Worm (Caenorhabditis elegans) whole organism, late embryonic: ENCODE measurements around the gene cyp-32A1.
A peak's percentile ranks its signal among the peaks of the same experiment; 100 is the strongest.

Experiments
- C08G9.2 ChIP-seq: sonication (generic microtip); optimal IDR thresholded peaks from 2 replicates; lab custom pipeline; 2016; ENCODE audit warnings: mild to moderate bottlenecking, missing genetic modification characterization, moderate library complexity, missing compliant biosample characterization
- C38D4.7 ChIP-seq: fragments of 200-800 bp; sonication (Bioruptor generic); optimal IDR thresholded peaks from 2 replicates; lab custom pipeline; 2018; ENCODE audit warnings: mild to moderate bottlenecking, missing genetic modification characterization, moderate library complexity, missing compliant biosample characterization
- K02D7.2 ChIP-seq: sonication (generic microtip); optimal IDR thresholded peaks from 2 replicates; lab custom pipeline; 2017; ENCODE audit warnings: mild to moderate bottlenecking, missing genetic modification characterization, missing compliant biosample characterization
- Y22D7AL.16 ChIP-seq: sonication (generic microtip); optimal IDR thresholded peaks from 2 replicates; lab custom pipeline; 2016; ENCODE audit warnings: missing genetic modification characterization, missing compliant biosample characterization
- ama-1 ChIP-seq: fragments of 150-350 bp; optimal IDR thresholded peaks from 2 replicates; lab custom pipeline; 2014
- ceh-14 ChIP-seq: sonication (generic microtip); optimal IDR thresholded peaks from 2 replicates; lab custom pipeline; 2016; ENCODE audit warnings: missing genotype, missing genetic modification characterization, missing compliant biosample characterization
- ceh-18 ChIP-seq: sonication (generic microtip); optimal IDR thresholded peaks from 2 replicates; lab custom pipeline; 2016; ENCODE audit warnings: missing genetic modification characterization, missing compliant biosample characterization
- ceh-2 ChIP-seq: sonication (generic microtip); optimal IDR thresholded peaks from 2 replicates; lab custom pipeline; 2016; ENCODE audit warnings: missing genotype, missing genetic modification characterization, missing compliant biosample characterization
- ceh-31 ChIP-seq: sonication (generic microtip); optimal IDR thresholded peaks from 2 replicates; lab custom pipeline; 2016; ENCODE audit warnings: missing genetic modification characterization, missing compliant biosample characterization
- ceh-9 ChIP-seq: sonication (generic microtip); optimal IDR thresholded peaks from 2 replicates; lab custom pipeline; 2016; ENCODE audit warnings: mild to moderate bottlenecking, missing genetic modification characterization, inconsistent platforms, missing compliant biosample characterization
- che-1 ChIP-seq: sonication (generic microtip); optimal IDR thresholded peaks from 2 replicates; lab custom pipeline; 2016; ENCODE audit warnings: mild to moderate bottlenecking, missing genetic modification characterization, missing compliant biosample characterization
- dmd-4 ChIP-seq: sonication (generic microtip); optimal IDR thresholded peaks from 2 replicates; lab custom pipeline; 2016; ENCODE audit warnings: borderline replicate concordance, missing genetic modification characterization, missing compliant biosample characterization
- elt-2 ChIP-seq: sonication (generic microtip); optimal IDR thresholded peaks from 2 replicates; lab custom pipeline; 2016; ENCODE audit warnings: missing genetic modification reagents, missing genetic modification characterization, missing compliant biosample characterization
- ets-4 ChIP-seq: sonication (generic microtip); optimal IDR thresholded peaks from 2 replicates; lab custom pipeline; 2016; ENCODE audit warnings: missing genetic modification characterization, missing compliant biosample characterization
- eyg-1 ChIP-seq: sonication (generic microtip); optimal IDR thresholded peaks from 2 replicates; lab custom pipeline; 2016; ENCODE audit warnings: missing genotype, missing genetic modification characterization, missing compliant biosample characterization
- fax-1 ChIP-seq: sonication (generic microtip); optimal IDR thresholded peaks from 2 replicates; lab custom pipeline; 2016; ENCODE audit warnings: missing genotype, missing genetic modification characterization, missing compliant biosample characterization
- fkh-10 ChIP-seq: fragments of 150-350 bp; optimal IDR thresholded peaks from 2 replicates; lab custom pipeline; 2014; ENCODE audit warnings: missing biosample characterization, missing genetic modification reagents, missing genetic modification characterization
- gmeb-2 ChIP-seq: sonication (generic microtip); optimal IDR thresholded peaks from 2 replicates; lab custom pipeline; 2016; ENCODE audit warnings: missing genetic modification characterization, inconsistent platforms, missing compliant biosample characterization
- hlh-13 ChIP-seq: fragments of 200-800 bp; sonication (Bioruptor generic); optimal IDR thresholded peaks from 2 replicates; lab custom pipeline; 2018; ENCODE audit warnings: mild to moderate bottlenecking, missing genetic modification characterization, missing compliant biosample characterization
- hlh-30 ChIP-seq: sonication (generic microtip); optimal IDR thresholded peaks from 2 replicates; lab custom pipeline; 2017; ENCODE audit warnings: antibody characterized with exemption, missing genetic modification characterization, missing compliant biosample characterization; ENCODE audit not compliant: insufficient read depth
- hlh-6 ChIP-seq: sonication (generic microtip); optimal IDR thresholded peaks from 2 replicates; lab custom pipeline; 2016; ENCODE audit warnings: missing genotype, missing genetic modification characterization, missing compliant biosample characterization
- hlh-8 ChIP-seq: sonication (generic microtip); optimal IDR thresholded peaks from 2 replicates; lab custom pipeline; 2016; ENCODE audit warnings: missing genotype, missing genetic modification characterization, missing compliant biosample characterization
- lim-6 ChIP-seq: sonication (generic microtip); optimal IDR thresholded peaks from 2 replicates; lab custom pipeline; 2016; ENCODE audit warnings: missing genetic modification characterization, missing compliant biosample characterization
- nfya-1 ChIP-seq: sonication (generic microtip); optimal IDR thresholded peaks from 2 replicates; lab custom pipeline; 2017; ENCODE audit warnings: missing genetic modification characterization, mild to moderate bottlenecking, missing compliant biosample characterization, antibody characterized with exemption, moderate library complexity
- nhr-11 ChIP-seq: fragments of 150-350 bp; optimal IDR thresholded peaks from 2 replicates; lab custom pipeline; 2014; ENCODE audit warnings: missing biosample characterization, missing genetic modification characterization
- odd-2 ChIP-seq: sonication (generic microtip); optimal IDR thresholded peaks from 2 replicates; lab custom pipeline; 2017; ENCODE audit warnings: antibody characterized with exemption, mild to moderate bottlenecking, missing genetic modification characterization, missing compliant biosample characterization
- pax-1 ChIP-seq: fragments of 150-350 bp; optimal IDR thresholded peaks from 2 replicates; lab custom pipeline; 2014; ENCODE audit warnings: missing biosample characterization, missing genetic modification characterization
- pha-2 ChIP-seq: sonication (generic microtip); optimal IDR thresholded peaks from 2 replicates; lab custom pipeline; 2017; ENCODE audit warnings: mild to moderate bottlenecking, missing genetic modification characterization, missing compliant biosample characterization
- ref-2 ChIP-seq: sonication (generic microtip); optimal IDR thresholded peaks from 2 replicates; lab custom pipeline; 2016; ENCODE audit warnings: missing genetic modification characterization, missing compliant biosample characterization
- rnt-1 ChIP-seq: sonication (generic microtip); optimal IDR thresholded peaks from 2 replicates; lab custom pipeline; 2016; ENCODE audit warnings: missing genetic modification characterization, missing compliant biosample characterization
- tbx-2 ChIP-seq: sonication (generic microtip); optimal IDR thresholded peaks from 2 replicates; lab custom pipeline; 2016; ENCODE audit warnings: missing genetic modification characterization, missing compliant biosample characterization
- tbx-7 ChIP-seq: sonication (generic microtip); optimal IDR thresholded peaks from 2 replicates; lab custom pipeline; 2016; ENCODE audit warnings: missing genotype, missing genetic modification characterization, missing compliant biosample characterization
- ttx-3 ChIP-seq: sonication (generic microtip); optimal IDR thresholded peaks from 2 replicates; lab custom pipeline; 2016; ENCODE audit warnings: missing genetic modification reagents, missing genetic modification characterization, missing compliant biosample characterization
- unc-42 ChIP-seq: sonication (generic microtip); optimal IDR thresholded peaks from 2 replicates; lab custom pipeline; 2016; ENCODE audit warnings: missing genotype, missing genetic modification characterization, missing compliant biosample characterization
- unc-55 ChIP-seq: sonication (generic microtip); optimal IDR thresholded peaks from 2 replicates; lab custom pipeline; 2017; ENCODE audit warnings: missing biosample characterization, missing genetic modification reagents, missing genetic modification characterization
- zip-5 ChIP-seq: sonication (generic microtip); optimal IDR thresholded peaks from 2 replicates; lab custom pipeline; 2016; ENCODE audit warnings: missing genetic modification characterization, missing compliant biosample characterization
- ztf-16 ChIP-seq: sonication (generic microtip); optimal IDR thresholded peaks from 2 replicates; lab custom pipeline; 2017; ENCODE audit warnings: missing genetic modification characterization, missing compliant biosample characterization

The cyp-32A1 gene

ce11 chrV:7819585-7819984 lies 38.0 kb downstream of the cyp-32A1 start:
- TF ChIP-seq dmd-4 (no peak), unc-42 (peak; percentile 74), eyg-1 (tag; lab: Kevin White, UChicago) (no peak)

DNA sequence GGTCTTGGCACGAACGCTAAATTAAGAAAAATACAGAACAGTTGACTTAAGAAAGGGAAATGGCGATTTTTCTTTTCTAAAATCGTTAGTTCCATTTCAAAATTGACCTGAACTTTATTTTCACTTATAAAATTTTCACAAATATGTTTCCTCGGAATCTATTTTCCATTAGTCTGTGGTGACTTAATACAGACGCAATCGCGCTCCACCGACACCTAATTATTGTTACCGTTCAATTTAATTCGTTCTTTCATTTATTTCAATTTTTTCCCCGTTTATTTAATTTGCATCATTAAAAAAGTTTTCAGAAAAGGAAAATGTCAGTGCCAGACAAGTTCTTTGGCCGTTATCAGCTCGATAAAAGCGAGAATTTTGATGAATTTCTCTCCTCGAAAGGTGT lies 38.7 kb downstream of the cyp-32A1 start, which contains the start of gene lbp-4:
Gene lbp-4 (plus strand): TSS at position 309 of the 400 bp plus-strand sequence.
- TF ChIP-seq ama-1: no peak
- no peak for TF ChIP-seq ceh-18
- TF ChIP-seq hlh-13 (GFP tag; lab: Kevin White, UChicago): no peak
- TF ChIP-seq che-1 (tag; lab: Kevin White, UChicago): no peak
- TF ChIP-seq lim-6 (tag; lab: Kevin White, UChicago): peak; percentile 23
- peak; percentile 79 for TF ChIP-seq tbx-2 (tag; lab: Kevin White, UChicago)
- no peak for TF ChIP-seq ttx-3 (tag; lab: Kevin White, UChicago)
- no peak for TF ChIP-seq Y22D7AL.16 (tag; lab: Kevin White, UChicago)
- TF ChIP-seq rnt-1: no peak
- TF ChIP-seq fax-1 (tag; lab: Kevin White, UChicago): no peak
- peak; percentile 24 for TF ChIP-seq ceh-2
- TF ChIP-seq ref-2 (tag; lab: Kevin White, UChicago): no peak
- TF ChIP-seq zip-5 (tag; lab: Kevin White, UChicago): peak; percentile 2
- TF ChIP-seq elt-2: peak; percentile 22
- TF ChIP-seq ceh-31 (tag; lab: Kevin White, UChicago): peak; percentile 92
- TF ChIP-seq gmeb-2 (tag; lab: Kevin White, UChicago): no peak
- peak; percentile 62 for TF ChIP-seq ceh-14
- TF ChIP-seq nhr-11 (tag; lab: Kevin White, UChicago): no peak
- peak; percentile 57 for TF ChIP-seq C08G9.2 (tag; lab: Kevin White, UChicago)
- peak; percentile 50 for TF ChIP-seq unc-42
- no peak for TF ChIP-seq nfya-1 (tag; lab: Kevin White, UChicago)
- no peak for TF ChIP-seq hlh-8 (tag; lab: Kevin White, UChicago)
- TF ChIP-seq ets-4 (tag; lab: Kevin White, UChicago): peak; percentile 14
- TF ChIP-seq odd-2 (tag; lab: Kevin White, UChicago): no peak

- TF ChIP-seq rnt-1 (peak; percentile 95), tbx-2 (tag; lab: Kevin White, UChicago) (peak; percentile 23), unc-55 (peak; percentile 98), hlh-30 (tag; lab: Kevin White, UChicago) (no peak), che-1 (tag; lab: Kevin White, UChicago) (no peak), hlh-6 (peak; percentile 40), tbx-7 (tag; lab: Kevin White, UChicago) (no peak), nfya-1 (tag; lab: Kevin White, UChicago) (peak; percentile 16), ceh-2 (no peak), ceh-18 (peak; percentile 77)
Observed at ce11 chrV:7822655-7823054, 41.0 kb downstream of the cyp-32A1 start.

DNA sequence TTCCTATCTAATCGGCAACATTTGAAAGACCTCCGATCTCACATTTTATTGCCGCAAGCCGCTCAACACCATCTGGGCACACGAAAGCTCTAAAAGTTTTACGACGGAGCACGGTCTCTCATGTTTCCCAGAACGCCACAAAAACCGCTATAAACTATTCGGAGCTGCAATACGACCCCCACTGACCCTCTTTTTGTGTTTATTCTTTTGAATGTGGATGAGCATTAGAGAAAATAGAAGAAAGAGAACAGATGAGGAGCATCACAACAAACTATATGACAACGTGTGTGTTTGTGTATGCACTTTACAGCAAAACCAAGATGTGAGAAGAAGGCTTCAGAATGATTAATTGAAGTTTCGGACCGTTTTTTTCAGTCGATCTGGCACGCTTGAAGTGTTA lies 42.5 kb downstream of the cyp-32A1 start:
- TF ChIP-seq C38D4.7 (GFP tag; lab: Kevin White, UChicago): no peak
- no peak for TF ChIP-seq ceh-9
- TF ChIP-seq ets-4 (tag; lab: Kevin White, UChicago): no peak
- no peak for TF ChIP-seq K02D7.2 (tag; lab: Kevin White, UChicago)
- TF ChIP-seq ztf-16 (tag; lab: Kevin White, UChicago): no peak
- no peak for TF ChIP-seq pha-2 (tag; lab: Kevin White, UChicago)
- peak; percentile 10 for TF ChIP-seq unc-55
- no peak for TF ChIP-seq gmeb-2 (tag; lab: Kevin White, UChicago)
- no peak for TF ChIP-seq pax-1 (tag; lab: Kevin White, UChicago)
- no peak for TF ChIP-seq ceh-14
- peak; percentile 58 for TF ChIP-seq hlh-8 (tag; lab: Kevin White, UChicago)
- TF ChIP-seq fkh-10 (GFP tag; lab: Kevin White, UChicago): no peak
- TF ChIP-seq, all 69 proteins: peak for 2
